Fruit fly (Drosophila melanogaster) whole organism, embryonic: Measurements from ENCODE around the gene CG43672.
A peak's percentile ranks its signal among the peaks of the same experiment; 100 is the strongest.

ENCODE experiments used
- CG10267 ChIP-seq: fragments of 200-800 bp; sonication (Bioruptor generic); optimal IDR thresholded peaks from 2 replicates; lab custom pipeline; 2018; ENCODE audit warnings: missing biosample characterization, mild to moderate bottlenecking, missing genetic modification characterization, moderate library complexity
- CG10321 ChIP-seq: fragments of 200-800 bp; sonication (Bioruptor generic); IDR thresholded peaks from 2 replicates; pipeline ENCODE4 v1.3.6; 2022; ENCODE audit warnings: missing biosample characterization, missing genetic modification characterization
- CG11456 ChIP-seq: fragments of 200-800 bp; sonication (Bioruptor generic); IDR thresholded peaks from 3 replicates; pipeline ENCODE4 v1.3.6; 2022; ENCODE audit warnings: missing biosample characterization, missing genetic modification characterization
- CG12744 ChIP-seq: fragments of 200-800 bp; sonication (Bioruptor generic); optimal IDR thresholded peaks from 2 replicates; lab custom pipeline; 2016; ENCODE audit warnings: missing biosample characterization, missing genetic modification characterization
- CG12769 ChIP-seq: fragments of 200-800 bp; sonication (Bioruptor generic); optimal IDR thresholded peaks from 2 replicates; lab custom pipeline; 2019; ENCODE audit warnings: missing biosample characterization, mild to moderate bottlenecking, missing genetic modification characterization, moderate library complexity
- CG13296 ChIP-seq: fragments of 200-800 bp; sonication (Bioruptor generic); optimal IDR thresholded peaks from 3 replicates; lab custom pipeline; 2018; ENCODE audit warnings: missing biosample characterization, mild to moderate bottlenecking, missing genetic modification characterization
- CG13894 ChIP-seq: fragments of 200-800 bp; sonication (Bioruptor generic); optimal IDR thresholded peaks from 3 replicates; lab custom pipeline; 2018; ENCODE audit warnings: missing biosample characterization, mild to moderate bottlenecking, missing genetic modification characterization, moderate library complexity
- CG15011 ChIP-seq: fragments of 200-800 bp; sonication (Bioruptor generic); optimal IDR thresholded peaks from 3 replicates; lab custom pipeline; 2018; ENCODE audit warnings: missing biosample characterization, mild to moderate bottlenecking, missing genetic modification characterization
- CG15514 ChIP-seq: fragments of 200-800 bp; sonication (Bioruptor generic); optimal IDR thresholded peaks from 3 replicates; lab custom pipeline; 2017; ENCODE audit warnings: missing biosample characterization, missing genetic modification characterization, mild to moderate bottlenecking, moderate library complexity, missing genetic modification reagents
- CG17328 ChIP-seq: fragments of 200-800 bp; sonication (Bioruptor generic); IDR thresholded peaks from 2 replicates; pipeline ENCODE4 v1.3.6; 2022; ENCODE audit warnings: missing biosample characterization, missing genetic modification characterization
- CG17359 ChIP-seq: fragments of 200-800 bp; sonication (Bioruptor generic); optimal IDR thresholded peaks from 3 replicates; lab custom pipeline; 2018; ENCODE audit warnings: missing biosample characterization, mild to moderate bottlenecking, missing genetic modification characterization, moderate library complexity
- CG18262 ChIP-seq: fragments of 200-800 bp; optimal IDR thresholded peaks from 3 replicates; lab custom pipeline; 2019; ENCODE audit warnings: missing biosample characterization, mild to moderate bottlenecking, missing genetic modification characterization, moderate library complexity
- CG18599 ChIP-seq: fragments of 200-800 bp; sonication (Bioruptor generic); optimal IDR thresholded peaks from 3 replicates; lab custom pipeline; 2017; ENCODE audit warnings: missing biosample characterization, missing genetic modification characterization, mild to moderate bottlenecking, moderate library complexity, missing genetic modification reagents
- CG31365 ChIP-seq: fragments of 200-800 bp; sonication (Bioruptor generic); optimal IDR thresholded peaks from 2 replicates; lab custom pipeline; 2018; ENCODE audit warnings: missing biosample characterization, mild to moderate bottlenecking, missing genetic modification characterization
- CG34422 ChIP-seq: fragments of 200-800 bp; sonication (Bioruptor generic); IDR thresholded peaks from 3 replicates; pipeline ENCODE4 v1.3.6; 2022; ENCODE audit warnings: missing biosample characterization, missing genetic modification characterization
- CG4707 ChIP-seq: fragments of 200-800 bp; sonication (Bioruptor generic); optimal IDR thresholded peaks from 2 replicates; lab custom pipeline; 2018; ENCODE audit warnings: missing biosample characterization, mild to moderate bottlenecking, missing genetic modification characterization, moderate library complexity
- CG7271 ChIP-seq: fragments of 200-800 bp; sonication (Bioruptor generic); optimal IDR thresholded peaks from 2 replicates; lab custom pipeline; 2018; ENCODE audit warnings: missing biosample characterization, mild to moderate bottlenecking, missing genetic modification characterization, moderate library complexity
- CG8359 ChIP-seq: fragments of 200-800 bp; sonication (Bioruptor generic); optimal IDR thresholded peaks from 2 replicates; lab custom pipeline; 2017; ENCODE audit warnings: missing biosample characterization, mild to moderate bottlenecking, missing genetic modification characterization, borderline replicate concordance
- CG8765 ChIP-seq: fragments of 200-800 bp; sonication (Bioruptor generic); IDR thresholded peaks from 2 replicates; pipeline ENCODE4 v1.3.6; 2022; ENCODE audit warnings: missing biosample characterization, missing genetic modification characterization
- CG9727 ChIP-seq: fragments of 200-800 bp; sonication (Bioruptor generic); optimal IDR thresholded peaks from 3 replicates; lab custom pipeline; 2017; ENCODE audit warnings: missing biosample characterization, mild to moderate bottlenecking, missing genetic modification characterization
- Doc2 ChIP-seq: fragments of 200-800 bp; sonication (Bioruptor generic); IDR thresholded peaks from 2 replicates; pipeline ENCODE4 v1.3.6; 2022; ENCODE audit warnings: missing biosample characterization, missing genetic modification characterization
- Dref ChIP-seq: fragments of 200-800 bp; sonication (Bioruptor generic); IDR thresholded peaks from 2 replicates; pipeline ENCODE4 v1.3.6; 2022; ENCODE audit warnings: missing biosample characterization, missing genetic modification characterization
- HmgZ ChIP-seq: fragments of 200-800 bp; sonication (Bioruptor generic); optimal IDR thresholded peaks from 2 replicates; lab custom pipeline; 2018; ENCODE audit warnings: missing biosample characterization, mild to moderate bottlenecking, missing genetic modification characterization
- Hr3 ChIP-seq: fragments of 200-800 bp; sonication (Bioruptor generic); optimal IDR thresholded peaks from 3 replicates; lab custom pipeline; 2016; ENCODE audit warnings: missing biosample characterization, missing genetic modification characterization
- Med ChIP-seq: fragments of 200-800 bp; sonication (Bioruptor generic); peaks from one replicate; lab custom pipeline; 2016; ENCODE audit warnings: missing biosample characterization, missing genetic modification characterization, mild to moderate bottlenecking, inconsistent platforms, moderate library complexity
- Mrtf ChIP-seq: fragments of 200-800 bp; sonication (Bioruptor generic); IDR thresholded peaks from 3 replicates; pipeline ENCODE4 v1.3.6; 2022; ENCODE audit warnings: missing biosample characterization, missing genetic modification characterization
- Nf-YA ChIP-seq: fragments of 200-800 bp; sonication (Bioruptor generic); IDR thresholded peaks from 2 replicates; pipeline ENCODE4 v1.3.6; 2022; ENCODE audit warnings: missing biosample characterization, missing genetic modification characterization
- Sin3A ChIP-seq: fragments of >200 bp; optimal IDR thresholded peaks from 2 replicates; lab custom pipeline; 2018
- Taf1 ChIP-seq: fragments of 200-800 bp; sonication (Bioruptor generic); IDR thresholded peaks from 2 replicates; pipeline ENCODE4 v1.3.6; 2022; ENCODE audit warnings: missing biosample characterization, missing genetic modification characterization
- Trl ChIP-seq, 3 experiments: fragments of >200 bp in 2 of 3; fragments of 200-800 bp in 1 of 3; sonication (Bioruptor generic) in 1 of 3; optimal IDR thresholded peaks; 2 replicates in 1 of 3; 3 replicates in 2 of 3; lab custom pipeline; 2016 to 2017; ENCODE audit warnings: missing biosample characterization in 1 of 3, missing genetic modification characterization in 1 of 3
- abd-A ChIP-seq: fragments of 200-800 bp; sonication (Bioruptor generic); optimal IDR thresholded peaks from 3 replicates; lab custom pipeline; 2019; ENCODE audit warnings: missing biosample characterization, mild to moderate bottlenecking, missing genetic modification characterization, moderate library complexity
- dmrt11E ChIP-seq: fragments of 200-800 bp; sonication (Bioruptor generic); optimal IDR thresholded peaks from 3 replicates; lab custom pipeline; 2018; ENCODE audit warnings: missing biosample characterization, mild to moderate bottlenecking, missing genetic modification characterization, moderate library complexity
- dysf ChIP-seq: fragments of 200-800 bp; sonication (Bioruptor generic); IDR thresholded peaks from 3 replicates; pipeline ENCODE4 v1.3.6; 2022; ENCODE audit warnings: missing biosample characterization, missing genetic modification characterization
- gcm ChIP-seq: fragments of 200-800 bp; sonication (Bioruptor generic); optimal IDR thresholded peaks from 2 replicates; lab custom pipeline; 2019; ENCODE audit warnings: missing biosample characterization, mild to moderate bottlenecking, missing genetic modification characterization, moderate library complexity
- gro ChIP-seq: fragments of 200-800 bp; sonication (Bioruptor generic); optimal IDR thresholded peaks from 2 replicates; lab custom pipeline; 2016; ENCODE audit warnings: missing biosample characterization, missing genetic modification characterization
- hkb ChIP-seq, 2 experiments: fragments of 200-800 bp in 1 of 2; fragments of >200 bp in 1 of 2; sonication (Bioruptor generic) in 1 of 2; IDR thresholded peaks in 1 of 2; optimal IDR thresholded peaks in 1 of 2; 2 replicates each; pipeline versions ENCODE4 v1.3.6 to Lab custom; 2017 to 2022; ENCODE audit warnings: missing biosample characterization in 1 of 2, missing genetic modification characterization in 1 of 2
- ind ChIP-seq: fragments of 200-800 bp; sonication (Bioruptor generic); optimal IDR thresholded peaks from 3 replicates; lab custom pipeline; 2016; ENCODE audit warnings: missing biosample characterization, missing genetic modification characterization
- jing ChIP-seq: fragments of 200-800 bp; sonication (Bioruptor generic); optimal IDR thresholded peaks from 2 replicates; lab custom pipeline; 2018; ENCODE audit warnings: missing biosample characterization, mild to moderate bottlenecking, missing genetic modification characterization
- ken ChIP-seq: fragments of 200-800 bp; sonication (Bioruptor generic); IDR thresholded peaks from 3 replicates; pipeline ENCODE4 v1.3.6; 2022; ENCODE audit warnings: missing biosample characterization, missing genetic modification characterization
- lilli ChIP-seq: fragments of 200-800 bp; sonication (Bioruptor generic); optimal IDR thresholded peaks from 3 replicates; lab custom pipeline; 2016; ENCODE audit warnings: missing biosample characterization, missing genetic modification characterization
- p53 ChIP-seq: fragments of 200-800 bp; sonication (Bioruptor generic); optimal IDR thresholded peaks from 2 replicates; lab custom pipeline; 2016; ENCODE audit warnings: missing biosample characterization, missing genetic modification characterization
- peb ChIP-seq: fragments of 200-800 bp; sonication (Bioruptor generic); IDR thresholded peaks from 2 replicates; pipeline ENCODE4 v1.3.6; 2022; ENCODE audit warnings: missing biosample characterization, missing genetic modification characterization
- pita ChIP-seq: fragments of 200-800 bp; sonication (Bioruptor generic); optimal IDR thresholded peaks from 2 replicates; lab custom pipeline; 2017; ENCODE audit warnings: missing biosample characterization, mild to moderate bottlenecking, missing genetic modification characterization
- sisA ChIP-seq: fragments of 200-800 bp; sonication (Bioruptor generic); IDR thresholded peaks from 2 replicates; pipeline ENCODE4 v1.3.6; 2022; ENCODE audit warnings: missing biosample characterization, missing genetic modification characterization
- so ChIP-seq: fragments of 200-800 bp; sonication (Bioruptor generic); IDR thresholded peaks from 3 replicates; pipeline ENCODE4 v1.3.6; 2022; ENCODE audit warnings: missing biosample characterization, missing genetic modification characterization
- tap ChIP-seq: fragments of 200-800 bp; optimal IDR thresholded peaks from 3 replicates; lab custom pipeline; 2019; ENCODE audit warnings: missing biosample characterization, mild to moderate bottlenecking, missing genetic modification characterization, moderate library complexity
- tio ChIP-seq: fragments of 200-800 bp; sonication (Bioruptor generic); optimal IDR thresholded peaks from 2 replicates; lab custom pipeline; 2017; ENCODE audit warnings: missing biosample characterization, missing genetic modification characterization, inconsistent platforms
- tna ChIP-seq: fragments of 200-800 bp; sonication (Bioruptor generic); IDR thresholded peaks from 2 replicates; pipeline ENCODE4 v1.3.6; 2022; ENCODE audit warnings: missing biosample characterization, missing genetic modification characterization; ENCODE audit not compliant: partially characterized antibody

The CG43672 gene

DNA sequence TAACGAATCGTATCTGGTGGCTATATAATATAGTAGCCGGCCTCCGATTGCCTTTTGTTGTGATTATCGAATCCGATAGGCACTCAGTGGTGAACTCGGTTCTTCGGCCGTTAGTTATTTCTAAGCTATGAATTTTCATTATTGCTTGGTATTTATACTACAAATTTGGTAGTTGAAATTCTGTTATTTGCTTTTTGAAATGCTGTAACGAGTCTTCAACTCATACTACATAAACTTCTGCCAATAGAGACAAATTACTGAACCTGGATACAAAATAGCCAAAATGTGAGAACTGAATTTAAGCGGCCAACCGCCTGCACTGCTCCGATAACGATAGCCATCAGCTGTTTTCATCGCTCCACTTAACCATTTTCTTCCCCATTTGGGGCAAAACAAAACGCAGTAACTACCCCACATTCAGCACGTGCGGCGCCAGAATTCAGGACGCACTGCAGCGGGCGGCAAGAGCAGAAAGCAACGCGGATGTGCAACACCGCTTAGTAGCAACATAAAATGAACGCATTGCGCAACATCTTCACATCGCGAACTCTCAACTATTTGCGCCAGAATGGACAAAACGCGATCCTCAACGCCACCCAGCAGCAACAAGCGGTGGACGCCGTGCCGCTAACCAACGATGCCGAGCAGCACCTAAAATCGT lies 33.7 kb upstream of the CG43672 start, which contains the start of the genes CG11679 and CG8206 (continued):
- TF ChIP-seq CG18599 (GFP tag; lab: Kevin White, UChicago) = no peak
- no peak for TF ChIP-seq peb (GFP tag; lab: Robert Waterston, UW)
- no peak for TF ChIP-seq pita (GFP tag; lab: Kevin White, UChicago)
- peak; percentile 73 for TF ChIP-seq Dref (GFP tag; lab: Robert Waterston, UW)
- no peak for TF ChIP-seq so (GFP tag; lab: Robert Waterston, UW)
- peak; percentile 6 for TF ChIP-seq CG13894
- TF ChIP-seq dysf (GFP tag; lab: Robert Waterston, UW) = peak; percentile 41; the same call in 1 of the 3 replicates
- peak; percentile 22 for TF ChIP-seq CG10267
- TF ChIP-seq gcm (GFP tag; lab: Kevin White, UChicago) = no peak
- no peak for TF ChIP-seq CG10321 (GFP tag; lab: Robert Waterston, UW)
- no peak for TF ChIP-seq abd-A (tag; lab: Kevin White, UChicago)
- TF ChIP-seq ind (GFP tag; lab: Kevin White, UChicago) = peak; percentile 30
- TF ChIP-seq CG8359 = no peak

DNA sequence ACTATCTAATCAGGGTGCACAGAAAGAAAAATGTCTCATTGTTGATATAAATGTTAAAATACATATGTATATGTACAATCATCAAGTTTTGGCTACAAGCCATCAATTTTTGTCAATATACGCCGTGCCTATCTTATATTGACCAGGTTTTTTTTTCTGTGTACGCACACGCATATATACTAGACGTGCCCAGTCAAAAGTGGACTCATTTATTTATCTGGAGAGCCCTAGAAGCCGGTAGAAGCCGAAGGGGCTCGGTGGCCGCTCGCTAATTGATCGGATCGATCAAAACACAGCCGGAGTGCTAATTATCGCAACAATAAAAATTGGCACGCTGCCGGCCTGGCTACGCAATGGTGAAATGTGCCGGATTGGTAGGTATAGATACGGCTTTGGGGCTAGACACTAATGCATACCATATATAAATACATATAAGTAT lies 32.5 kb upstream of the CG43672 start:
- no peak for TF ChIP-seq hkb (optimal IDR thresholded peaks at IDR 0.05; lab: Kevin White, UChicago)
- TF ChIP-seq hkb (GFP tag; IDR thresholded peaks at IDR 0.05; lab: Robert Waterston, UW) = peak; percentile 82
- TF ChIP-seq gro (GFP tag; lab: Kevin White, UChicago) = peak; percentile 87
- peak; percentile 82 for TF ChIP-seq CG11456 (GFP tag; lab: Robert Waterston, UW)
- TF ChIP-seq CG9727 = peak; percentile 60
- peak; percentile 79 for TF ChIP-seq CG17359 (tag; lab: Kevin White, UChicago)
- TF ChIP-seq Doc2 (GFP tag; lab: Robert Waterston, UW) = no peak
- peak; percentile 72 for TF ChIP-seq sisA (GFP tag; lab: Robert Waterston, UW)
- peak; percentile 83 for TF ChIP-seq CG13296 (GFP tag; lab: Kevin White, UChicago)
- peak; percentile 53 for TF ChIP-seq CG18262 (tag; lab: Kevin White, UChicago)
- no peak for TF ChIP-seq Trl (optimal IDR thresholded peaks at IDR 0.05; lab: Kevin White, UChicago)
- TF ChIP-seq Trl (GFP tag; optimal IDR thresholded peaks at IDR 0.05; lab: Kevin White, UChicago) = peak; percentile 46
- peak; percentile 69 for TF ChIP-seq Taf1 (GFP tag; lab: Robert Waterston, UW)
- TF ChIP-seq tio (GFP tag; lab: Kevin White, UChicago) = no peak
- TF ChIP-seq tap (tag; lab: Kevin White, UChicago) = no peak
- TF ChIP-seq CG15514 (GFP tag; lab: Kevin White, UChicago) = peak; percentile 79
- TF ChIP-seq ken (GFP tag; lab: Robert Waterston, UW) = peak; percentile 46; the same call in 1 of the 3 replicates
- TF ChIP-seq CG7271 (tag; lab: Kevin White, UChicago) = no peak
- TF ChIP-seq CG17328 = peak; percentile 70
- TF ChIP-seq CG15011 = peak; percentile 41
- no peak for TF ChIP-seq jing (GFP tag; lab: Kevin White, UChicago)
- TF ChIP-seq lilli (GFP tag; lab: Kevin White, UChicago) = peak; percentile 85
- TF ChIP-seq dmrt11E (tag; lab: Kevin White, UChicago) = peak; percentile 38
- 0 out of 2 replicates have a peak, but pooled peaks have one; percentile 48 for TF ChIP-seq Nf-YA (GFP tag; lab: Robert Waterston, UW)
- TF ChIP-seq Mrtf (GFP tag; lab: Robert Waterston, UW) = peak; percentile 61; the same call in 1 of the 3 replicates
- TF ChIP-seq CG31365 (tag; lab: Kevin White, UChicago) = peak; percentile 52
- TF ChIP-seq CG8765 (GFP tag; lab: Robert Waterston, UW) = no peak
- peak; percentile 88 for TF ChIP-seq HmgZ
- TF ChIP-seq CG4707 (GFP tag; lab: Kevin White, UChicago) = peak; percentile 14
- TF ChIP-seq CG12769 (tag; lab: Kevin White, UChicago) = peak; percentile 87
- TF ChIP-seq Hr3 (GFP tag; lab: Kevin White, UChicago) = peak; percentile 41
- TF ChIP-seq CG12744 (GFP tag; lab: Kevin White, UChicago) = peak; percentile 51
- TF ChIP-seq Med (GFP tag; lab: Kevin White, UChicago) = peak; percentile 91
- TF ChIP-seq tna (GFP tag; lab: Robert Waterston, UW) = no peak
- TF ChIP-seq p53 (GFP tag; lab: Kevin White, UChicago) = no peak
- TF ChIP-seq CG34422 (GFP tag; lab: Robert Waterston, UW) = peak; percentile 57; the same call in 1 of the 3 replicates
- no peak for TF ChIP-seq Sin3A (lab: Kevin White, UChicago)
